Fruit fly (Drosophila melanogaster) whole organism, embryonic: ENCODE data around the gene Tet.

Experiments
- CG5180 ChIP-seq: fragments of 200-800 bp; sonication (Bioruptor generic); optimal IDR thresholded peaks from 3 replicates; lab custom pipeline; 2017; ENCODE audit warnings: missing biosample characterization, missing genetic modification characterization, mild to moderate bottlenecking, moderate library complexity, missing genetic modification reagents
- CG7963 ChIP-seq: fragments of 200-800 bp; sonication (Bioruptor generic); IDR thresholded peaks from 3 replicates; pipeline ENCODE4 v1.3.6; 2022; ENCODE audit warnings: missing biosample characterization, missing genetic modification characterization; ENCODE audit not compliant: partially characterized antibody
- CrebB ChIP-seq: fragments of 200-800 bp; sonication (Bioruptor generic); optimal IDR thresholded peaks from 3 replicates; lab custom pipeline; 2018; ENCODE audit warnings: missing biosample characterization, mild to moderate bottlenecking, missing genetic modification characterization
- Dfd ChIP-seq, 2 experiments: fragments of >200 bp; optimal IDR thresholded peaks; 2 replicates each; lab custom pipeline; 2017; ENCODE audit warnings: missing biosample characterization in 2 of 2, missing genetic modification characterization in 2 of 2
- Ets97D ChIP-seq: fragments of 200-800 bp; sonication (Bioruptor generic); optimal IDR thresholded peaks from 3 replicates; lab custom pipeline; 2016; ENCODE audit warnings: missing biosample characterization, missing genetic modification characterization
- HLH3B ChIP-seq: fragments of 200-800 bp; sonication (Bioruptor generic); IDR thresholded peaks from 2 replicates; pipeline ENCODE4 v1.3.6; 2022; ENCODE audit warnings: missing biosample characterization, missing genetic modification characterization
- Rx ChIP-seq: fragments of 200-800 bp; sonication (Bioruptor generic); IDR thresholded peaks from 2 replicates; pipeline ENCODE4 v1.3.6; 2022; ENCODE audit warnings: missing biosample characterization, missing genetic modification characterization
- bbx ChIP-seq: fragments of 200-800 bp; sonication (Bioruptor generic); IDR thresholded peaks from 2 replicates; pipeline ENCODE4 v1.3.6; 2022; ENCODE audit warnings: missing biosample characterization, missing genetic modification characterization; ENCODE audit not compliant: partially characterized antibody
- ftz-f1 ChIP-seq: fragments of 200-800 bp; sonication (Bioruptor generic); optimal IDR thresholded peaks from 2 replicates; lab custom pipeline; 2016; ENCODE audit warnings: missing biosample characterization, missing genetic modification characterization
- gem ChIP-seq: fragments of 200-800 bp; sonication (Bioruptor generic); optimal IDR thresholded peaks from 2 replicates; lab custom pipeline; 2019; ENCODE audit warnings: missing biosample characterization, mild to moderate bottlenecking, missing genetic modification characterization, moderate library complexity
- odd ChIP-seq: fragments of 200-800 bp; sonication (Bioruptor generic); optimal IDR thresholded peaks from 2 replicates; lab custom pipeline; 2017; ENCODE audit warnings: missing biosample characterization, mild to moderate bottlenecking, missing genetic modification characterization

dm6 chr3L:2828610-2829139 lies 50.3 kb downstream of the Tet start:
- no peak for TF ChIP-seq ftz-f1 (GFP tag; lab: Kevin White, UChicago)
- peak; percentile 55 for TF ChIP-seq Ets97D (GFP tag; lab: Kevin White, UChicago)
- TF ChIP-seq CrebB = no peak
- TF ChIP-seq Dfd (GFP tag; optimal IDR thresholded peaks at IDR 0.05; lab: Kevin White, UChicago) = no peak
- TF ChIP-seq bbx = no peak
- no peak for TF ChIP-seq HLH3B (GFP tag; lab: Robert Waterston, UW)
- no peak for TF ChIP-seq CG7963 (GFP tag; lab: Robert Waterston, UW)
- TF ChIP-seq gem = no peak
- peak; percentile 6 for TF ChIP-seq odd (GFP tag; lab: Kevin White, UChicago)
- no peak for TF ChIP-seq CG5180
- no peak for TF ChIP-seq Rx
